Worm (Caenorhabditis elegans): Measurements from ENCODE around the gene T05D4.2.

Gene T05D4.2

DNA sequence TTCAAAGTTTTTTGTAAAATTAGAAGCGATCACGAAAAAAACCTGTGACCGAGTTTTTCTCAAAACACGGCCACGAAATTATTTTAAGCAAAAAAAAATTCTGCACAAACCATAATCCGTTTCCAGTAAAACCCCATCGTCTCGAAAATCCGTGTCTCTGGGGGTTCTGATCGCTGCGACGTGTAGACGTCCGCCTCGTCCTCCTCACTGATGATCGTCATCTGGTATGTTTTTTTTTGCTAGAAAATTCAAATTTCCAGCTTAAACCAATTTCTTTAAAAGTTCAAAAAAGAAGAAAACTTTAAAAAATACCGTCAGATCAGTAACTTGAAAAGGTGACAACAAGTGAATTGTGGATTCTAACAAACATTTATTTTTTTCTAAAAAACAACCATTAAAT lies 16.3 kb downstream of the T05D4.2 start, which contains the start of gene Y76A2B.4 (continued):
- TF ChIP-seq T20F7.1 (GFP tag; optimal IDR thresholded peaks at IDR 0.05) (peak; percentile 22), hif-1 (tag; optimal IDR thresholded peaks at IDR 0.05) (no peak), zip-11 (GFP tag; IDR thresholded peaks at IDR 0.05) (no peak), ceh-62 (tag; optimal IDR thresholded peaks at IDR 0.05) (no peak), lin-13 (GFP tag; optimal IDR thresholded peaks at IDR 0.05) (no peak)

DNA sequence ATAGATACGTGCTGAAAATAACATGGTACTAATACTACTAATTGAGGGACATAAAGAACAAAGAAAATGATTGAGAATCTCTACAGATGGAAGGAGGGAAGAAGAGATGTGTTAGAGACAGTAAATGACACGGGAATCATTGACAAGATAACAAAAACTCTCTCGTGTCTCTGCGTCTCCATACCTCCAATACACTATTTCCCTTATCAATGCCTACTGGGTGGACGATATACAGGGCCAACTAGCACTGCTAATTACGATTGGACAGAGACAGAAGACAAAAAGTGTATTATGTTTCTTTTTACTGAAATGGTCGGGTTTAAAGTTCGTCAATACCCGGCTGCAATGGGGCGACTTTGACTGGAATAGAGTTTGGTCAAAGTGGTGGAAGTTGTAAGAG lies 18.3 kb downstream of the T05D4.2 start:
- no peak for TF ChIP-seq tag-97 (GFP tag; IDR thresholded peaks at IDR 0.05)
- TF ChIP-seq lsy-2 (tag; optimal IDR thresholded peaks at IDR 0.05) = peak in 1 of 2 experiments; percentile 22
- TF ChIP-seq hlh-11 (tag; optimal IDR thresholded peaks at IDR 0.05) = peak; percentile 89
- TF ChIP-seq zfp-3 (GFP tag; conservative IDR thresholded peaks at IDR 0.05) = 0 out of 2 replicates have a peak, but pooled peaks have one; percentile 10
- TF ChIP-seq ctbp-1 (GFP tag; IDR thresholded peaks at IDR 0.05) = no peak
- no peak for TF ChIP-seq arid-1 (GFP tag; conservative IDR thresholded peaks at IDR 0.05)
- peak; percentile 85 for TF ChIP-seq dve-1 (tag; optimal IDR thresholded peaks at IDR 0.05; ENCODE audit: insufficient read depth)
- peak; percentile 93 for TF ChIP-seq aha-1 (tag)
- TF ChIP-seq fos-1 (tag; optimal IDR thresholded peaks at IDR 0.05) = no peak
- TF ChIP-seq cey-2 (tag; optimal IDR thresholded peaks at IDR 0.05; ENCODE audit: borderline replicate concordance, insufficient read depth) = peak; percentile 15
- TF ChIP-seq mes-2 (tag; optimal IDR thresholded peaks at IDR 0.05; ENCODE audit: poor library complexity, severe bottlenecking) = peak; percentile 65
- peak; percentile 16 for TF ChIP-seq hlh-30 (tag; optimal IDR thresholded peaks at IDR 0.05; ENCODE audit: insufficient read depth)
- no peak for TF ChIP-seq skn-1 (tag; optimal IDR thresholded peaks at IDR 0.05)
- no peak for TF ChIP-seq nhr-6 (tag; optimal IDR thresholded peaks at IDR 0.05)
- peak in 1 of 2 experiments; percentile 9 for TF ChIP-seq mdl-1 (tag; optimal IDR thresholded peaks at IDR 0.05)
- TF ChIP-seq mxl-3 (GFP tag; optimal IDR thresholded peaks at IDR 0.05) = peak; percentile 68
- peak; percentile 24 for TF ChIP-seq nhr-25 (tag; optimal IDR thresholded peaks at IDR 0.05; ENCODE audit: borderline replicate concordance, insufficient read depth)
- TF ChIP-seq unc-62 (GFP tag; optimal IDR thresholded peaks at IDR 0.05 in 1 of 2) = peak in 1 of 2 experiments; percentile 98
- TF ChIP-seq unc-62 (tag; optimal IDR thresholded peaks at IDR 0.05) = no peak
- peak; percentile 96 for TF ChIP-seq pqm-1 (tag; optimal IDR thresholded peaks at IDR 0.05)
- TF ChIP-seq nhr-48 (tag; optimal IDR thresholded peaks at IDR 0.05) = peak; percentile 41
- TF ChIP-seq spr-3 (GFP tag; optimal IDR thresholded peaks at IDR 0.05) = peak; percentile 36
- TF ChIP-seq gei-8 (GFP tag; optimal IDR thresholded peaks at IDR 0.05) = peak; percentile 5
- no peak for TF ChIP-seq fkh-10 (GFP tag; optimal IDR thresholded peaks at IDR 0.05)
- TF ChIP-seq T20F7.1 (GFP tag; optimal IDR thresholded peaks at IDR 0.05) = peak; percentile 9
- peak; percentile 97 for TF ChIP-seq nhr-28 (tag; optimal IDR thresholded peaks at IDR 0.05)
- peak; percentile 29 for TF ChIP-seq mep-1 (tag; optimal IDR thresholded peaks at IDR 0.05)
- peak; percentile 68; the same call in 1 of the 2 replicates for TF ChIP-seq tra-1 (GFP tag; IDR thresholded peaks at IDR 0.05)
- TF ChIP-seq madf-5 (GFP tag; IDR thresholded peaks at IDR 0.05) = 0 out of 4 replicates have a peak, but pooled peaks of 1 of the 2 experiments have one; percentile 50
- TF ChIP-seq nhr-77 (tag; optimal IDR thresholded peaks at IDR 0.05) = peak; percentile 76
- TF ChIP-seq php-3 (GFP tag; IDR thresholded peaks at IDR 0.05) = peak; percentile 40; the same call in 1 of the 2 replicates
- TF ChIP-seq daf-16 (GFP tag; optimal IDR thresholded peaks at IDR 0.05) = no peak
- TF ChIP-seq daf-16 (tag; optimal IDR thresholded peaks at IDR 0.05) = peak; percentile 81
- TF ChIP-seq dmd-6 (GFP tag; IDR thresholded peaks at IDR 0.05) = peak; percentile 82
- TF ChIP-seq hif-1 (tag; optimal IDR thresholded peaks at IDR 0.05) = peak in 1 of 2 experiments; percentile 0
- TF ChIP-seq zfp-2 (tag; optimal IDR thresholded peaks at IDR 0.05) = no peak

DNA sequence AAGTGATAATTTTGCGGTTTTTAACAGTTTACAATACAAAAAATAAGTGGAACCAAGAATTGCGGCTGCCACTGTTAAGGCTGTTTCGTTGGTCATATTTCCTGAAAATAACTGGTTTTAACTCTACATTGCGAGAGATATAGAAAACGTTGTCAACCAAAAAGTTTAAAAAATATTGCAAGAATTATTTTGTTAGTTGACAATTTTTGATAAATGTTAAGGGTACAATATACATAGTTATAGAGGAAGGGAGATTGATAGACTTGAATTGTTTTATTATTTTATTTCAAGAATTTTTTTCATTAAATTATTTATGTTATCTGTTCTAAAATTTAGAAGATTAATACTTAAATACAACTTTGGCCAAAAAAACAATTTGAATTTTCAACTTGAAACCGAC lies 19.4 kb downstream of the T05D4.2 start, which contains the start of gene acs-5:
TSS of gene acs-5 (minus strand) at position 101 of the 400 bp plus-strand sequence.
- no peak for TF ChIP-seq ceh-82 (tag; optimal IDR thresholded peaks at IDR 0.05)
- TF ChIP-seq ctbp-1 (GFP tag; IDR thresholded peaks at IDR 0.05) = no peak
- no peak for TF ChIP-seq ceh-32 (tag; optimal IDR thresholded peaks at IDR 0.05; ENCODE audit: poor library complexity)
- no peak for TF ChIP-seq nhr-111 (GFP tag; optimal IDR thresholded peaks at IDR 0.05)
- TF ChIP-seq hmg-1.1 (GFP tag; IDR thresholded peaks at IDR 0.05) = no peak
- TF ChIP-seq T26A8.4 (GFP tag; IDR thresholded peaks at IDR 0.05) = no peak
- no peak for TF ChIP-seq mep-1 (tag; optimal IDR thresholded peaks at IDR 0.05)
- TF ChIP-seq sdz-12 (GFP tag; optimal IDR thresholded peaks at IDR 0.05) = no peak
- no peak for TF ChIP-seq fkh-10 (GFP tag; optimal IDR thresholded peaks at IDR 0.05)
- no peak for TF ChIP-seq daf-16 (GFP tag; optimal IDR thresholded peaks at IDR 0.05)
- TF ChIP-seq daf-16 (tag; optimal IDR thresholded peaks at IDR 0.05) = no peak
- no peak for TF ChIP-seq jun-1 (tag; optimal IDR thresholded peaks at IDR 0.05)
- no peak for TF ChIP-seq F44E2.7 (GFP tag; IDR thresholded peaks at IDR 0.05)
- no peak for TF ChIP-seq lim-7 (GFP tag; IDR thresholded peaks at IDR 0.05)
- TF ChIP-seq nhr-41 (GFP tag; IDR thresholded peaks at IDR 0.05) = no peak

All from whole organism, L4 larva.